Worm (Caenorhabditis elegans): ENCODE results near the gene ptp-1.

DNA sequence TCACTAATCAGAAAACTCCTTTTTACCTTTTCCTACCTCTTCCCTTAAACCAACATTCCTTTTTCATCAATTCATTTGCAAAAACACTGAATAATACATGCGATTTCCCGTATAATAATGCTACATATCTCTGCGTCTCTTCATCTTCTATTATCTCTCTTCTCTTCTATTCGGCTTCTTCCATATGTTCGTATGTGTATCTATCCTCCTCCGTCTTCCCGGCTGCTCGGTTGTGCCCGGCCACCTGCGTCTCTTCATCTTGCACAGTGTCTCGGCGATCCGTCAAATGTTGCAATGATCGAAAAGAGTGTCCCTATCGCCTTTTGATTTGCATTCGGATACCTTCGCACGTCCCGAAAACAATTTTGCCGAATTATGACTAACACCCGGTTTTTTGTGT, 7.2 kb upstream of the ptp-1 start:
- TF ChIP-seq B0336.3 (GFP tag; IDR thresholded peaks at IDR 0.05) (no peak), ama-1 (optimal IDR thresholded peaks at IDR 0.05) (no peak), ama-1 (GFP tag; optimal IDR thresholded peaks at IDR 0.05) (no peak), hlh-26 (GFP tag; conservative IDR thresholded peaks at IDR 0.05) (no peak)
